Worm (Caenorhabditis elegans): Measurements from ENCODE around the gene ZK1321.1.
"Not testable (repeated sequence)": the region's sequence is repeated elsewhere in the genome, so short reads cannot be mapped to it uniquely, and the experiment has no call there.

ZK1321.1 gene

ce11 chrII:9725056-9725455 is 28.8 kb upstream of the ZK1321.1 start:
- TF ChIP-seq tbx-37 (GFP tag; conservative IDR thresholded peaks at IDR 0.05) (no peak), hnd-1 (tag; optimal IDR thresholded peaks at IDR 0.05) (no peak), hmg-4 (GFP tag; optimal IDR thresholded peaks at IDR 0.05) (no peak), ets-7 (tag; optimal IDR thresholded peaks at IDR 0.05) (no peak), B0310.2 (tag; optimal IDR thresholded peaks at IDR 0.05) (no peak), ceh-13 (GFP tag; optimal IDR thresholded peaks at IDR 0.05) (no peak), pes-1 (GFP tag; IDR thresholded peaks at IDR 0.05) (no peak), ama-1 (optimal IDR thresholded peaks at IDR 0.05) (no peak), flt-1 (GFP tag; IDR thresholded peaks at IDR 0.05) (no peak), aly-1 (tag; optimal IDR thresholded peaks at IDR 0.05) (no peak), ceh-36 (tag; optimal IDR thresholded peaks at IDR 0.05) (no peak), hmbx-1 (tag; optimal IDR thresholded peaks at IDR 0.05) (no peak), tbx-11 (GFP tag; IDR thresholded peaks at IDR 0.05) (no peak), sea-1 (GFP tag; conservative IDR thresholded peaks at IDR 0.05) (no peak), tra-4 (tag; optimal IDR thresholded peaks at IDR 0.05) (no peak), scrt-1 (GFP tag; IDR thresholded peaks at IDR 0.05) (no peak)

DNA sequence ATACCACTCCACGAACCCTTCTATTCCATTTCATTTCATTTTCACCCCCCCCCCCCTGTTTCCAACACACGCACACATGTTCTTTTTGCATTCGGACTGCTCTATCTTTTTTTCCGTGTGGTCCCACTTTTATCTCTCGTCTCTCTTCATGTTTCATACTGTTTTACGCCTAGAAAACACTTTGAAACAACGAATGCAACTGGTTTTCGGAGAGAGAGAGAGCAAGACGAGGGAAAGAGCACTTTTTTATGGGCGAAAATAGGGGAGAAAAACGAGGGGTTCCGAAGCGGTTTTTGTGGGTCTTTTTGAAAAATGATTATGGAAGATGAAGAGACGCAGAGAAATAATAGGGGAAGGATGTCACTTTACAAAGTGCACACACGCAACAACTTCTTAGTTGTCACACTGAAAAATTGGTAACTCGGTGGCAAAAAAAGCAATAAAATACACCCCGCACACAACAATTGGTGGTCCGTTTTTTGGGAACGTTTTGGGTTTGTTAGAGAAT is 26.6 kb upstream of the ZK1321.1 start:
- no peak for TF ChIP-seq hmg-4 (GFP tag; optimal IDR thresholded peaks at IDR 0.05)
- TF ChIP-seq B0310.2 (tag; optimal IDR thresholded peaks at IDR 0.05), result no peak
- no peak for TF ChIP-seq ets-7 (tag; optimal IDR thresholded peaks at IDR 0.05)
- no peak for TF ChIP-seq scrt-1 (GFP tag; IDR thresholded peaks at IDR 0.05)
- no peak for TF ChIP-seq hnd-1 (tag; optimal IDR thresholded peaks at IDR 0.05)
- TF ChIP-seq tra-4 (tag; optimal IDR thresholded peaks at IDR 0.05), result no peak
- TF ChIP-seq aly-1 (tag; optimal IDR thresholded peaks at IDR 0.05), result no peak
- no peak for TF ChIP-seq pes-1 (GFP tag; IDR thresholded peaks at IDR 0.05)
- no peak for TF ChIP-seq flt-1 (GFP tag; IDR thresholded peaks at IDR 0.05)
- no peak for TF ChIP-seq tbx-37 (GFP tag; conservative IDR thresholded peaks at IDR 0.05)

DNA sequence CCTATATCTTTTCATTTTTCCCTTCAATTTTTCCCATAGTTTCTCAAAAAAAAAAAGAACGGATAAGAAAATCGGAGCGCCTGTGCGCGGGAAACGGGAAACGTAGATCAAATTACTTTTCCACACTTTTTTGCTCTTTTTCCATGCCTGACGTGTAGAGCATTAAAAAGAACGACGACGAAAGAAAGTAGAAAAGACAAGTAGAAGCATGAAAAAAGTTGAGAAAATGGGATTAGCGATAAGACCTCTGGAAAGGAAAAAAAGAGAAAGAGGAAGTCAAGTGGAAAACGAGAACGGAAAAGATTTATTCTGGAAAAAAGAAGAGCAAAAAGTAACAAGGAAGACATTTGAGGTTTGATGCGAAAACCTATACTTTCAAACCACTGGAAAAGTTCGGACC is 25.3 kb upstream of the ZK1321.1 start:
- no peak for TF ChIP-seq hmg-4 (GFP tag; optimal IDR thresholded peaks at IDR 0.05)
- TF ChIP-seq ceh-13 (GFP tag; optimal IDR thresholded peaks at IDR 0.05), result no peak
- no peak for TF ChIP-seq ets-7 (tag; optimal IDR thresholded peaks at IDR 0.05)
- no peak for TF ChIP-seq F13C5.2 (tag; optimal IDR thresholded peaks at IDR 0.05)
- no peak for TF ChIP-seq ama-1 (optimal IDR thresholded peaks at IDR 0.05)
- no peak for TF ChIP-seq flt-1 (GFP tag; IDR thresholded peaks at IDR 0.05)
- TF ChIP-seq sea-1 (GFP tag; conservative IDR thresholded peaks at IDR 0.05), result no peak
- TF ChIP-seq scrt-1 (GFP tag; IDR thresholded peaks at IDR 0.05), result no peak
- no peak for TF ChIP-seq tbx-11 (GFP tag; IDR thresholded peaks at IDR 0.05)
- no peak for TF ChIP-seq tra-4 (tag; optimal IDR thresholded peaks at IDR 0.05)

- TF ChIP-seq F13C5.2 (tag; optimal IDR thresholded peaks at IDR 0.05), result no peak
These were observed 24.6 kb upstream of the ZK1321.1 start for ce11 chrII:9729196-9729595.

DNA sequence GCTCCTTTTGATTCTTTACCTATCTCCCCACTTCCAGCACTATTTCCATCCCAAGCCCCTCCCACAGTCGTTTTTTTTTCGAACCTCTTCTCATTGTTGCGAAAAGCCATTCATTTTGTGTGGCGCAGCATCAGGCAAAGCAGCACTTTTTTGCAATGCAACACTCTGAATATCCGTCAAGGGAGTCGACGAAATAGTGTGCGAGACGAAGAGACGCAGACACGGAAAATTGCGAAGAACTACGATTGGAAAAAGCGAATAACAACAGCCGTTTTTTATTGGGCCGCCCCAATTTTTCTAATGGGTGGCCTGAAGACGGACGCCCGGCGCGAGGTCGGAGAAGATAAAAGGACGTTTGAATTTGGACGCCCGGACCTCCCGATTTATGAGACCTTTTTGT is 24.0 kb upstream of the ZK1321.1 start:
- TF ChIP-seq ceh-13 (GFP tag; optimal IDR thresholded peaks at IDR 0.05) (no peak), tbx-37 (GFP tag; conservative IDR thresholded peaks at IDR 0.05) (no peak), sea-1 (GFP tag; conservative IDR thresholded peaks at IDR 0.05) (no peak), scrt-1 (GFP tag; IDR thresholded peaks at IDR 0.05) (no peak), aly-1 (tag; optimal IDR thresholded peaks at IDR 0.05) (no peak), ama-1 (optimal IDR thresholded peaks at IDR 0.05) (no peak), pes-1 (GFP tag; IDR thresholded peaks at IDR 0.05) (no peak), ceh-36 (tag; optimal IDR thresholded peaks at IDR 0.05) (no peak), F13C5.2 (tag; optimal IDR thresholded peaks at IDR 0.05) (no peak), B0310.2 (tag; optimal IDR thresholded peaks at IDR 0.05) (no peak), tra-4 (tag; optimal IDR thresholded peaks at IDR 0.05) (no peak), flt-1 (GFP tag; IDR thresholded peaks at IDR 0.05) (no peak), hnd-1 (tag; optimal IDR thresholded peaks at IDR 0.05) (no peak), hmg-4 (GFP tag; optimal IDR thresholded peaks at IDR 0.05) (no peak)

DNA sequence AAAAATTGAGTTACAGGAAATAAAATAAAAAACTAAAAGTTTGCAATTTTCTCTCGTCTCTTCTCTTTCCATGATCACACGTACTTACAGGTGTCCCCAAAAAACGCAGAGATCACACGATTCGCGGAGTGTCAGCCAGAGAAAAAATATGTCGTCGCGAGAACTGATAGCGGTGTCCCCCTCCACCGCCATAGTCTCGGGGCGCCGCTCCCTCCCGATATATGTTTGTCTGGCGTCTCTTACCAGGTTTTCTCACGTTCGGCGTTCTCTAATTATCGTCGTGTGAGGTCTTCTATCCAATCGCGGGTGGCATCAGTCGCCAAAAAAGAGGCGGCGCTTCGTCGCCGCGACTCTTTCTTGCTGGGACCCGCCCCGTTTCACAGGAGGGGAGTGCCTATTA is 22.0 kb upstream of the ZK1321.1 start, which contains the start of gene mab-3:
TSS of gene mab-3 (plus strand) at position 328 of the 400 bp plus-strand sequence.
- not testable (repeated sequence) for TF ChIP-seq ama-1 (optimal IDR thresholded peaks at IDR 0.05); tra-4 (tag; optimal IDR thresholded peaks at IDR 0.05); scrt-1 (GFP tag; IDR thresholded peaks at IDR 0.05)

ce11 chrII:9735785-9736184 is 18.0 kb upstream of the ZK1321.1 start:
- no peak for TF ChIP-seq sea-1 (GFP tag; conservative IDR thresholded peaks at IDR 0.05)
- no peak for TF ChIP-seq scrt-1 (GFP tag; IDR thresholded peaks at IDR 0.05)
- no peak for TF ChIP-seq ceh-13 (GFP tag; optimal IDR thresholded peaks at IDR 0.05)
- TF ChIP-seq tbx-37 (GFP tag; conservative IDR thresholded peaks at IDR 0.05), result no peak
- TF ChIP-seq ets-7 (tag; optimal IDR thresholded peaks at IDR 0.05), result no peak
- TF ChIP-seq hmbx-1 (tag; optimal IDR thresholded peaks at IDR 0.05), result no peak
- no peak for TF ChIP-seq B0310.2 (tag; optimal IDR thresholded peaks at IDR 0.05)
- no peak for TF ChIP-seq pes-1 (GFP tag; IDR thresholded peaks at IDR 0.05)
- no peak for TF ChIP-seq F13C5.2 (tag; optimal IDR thresholded peaks at IDR 0.05)
- TF ChIP-seq ama-1 (optimal IDR thresholded peaks at IDR 0.05), result no peak
- no peak for TF ChIP-seq ceh-36 (tag; optimal IDR thresholded peaks at IDR 0.05)
- no peak for TF ChIP-seq hnd-1 (tag; optimal IDR thresholded peaks at IDR 0.05)

DNA sequence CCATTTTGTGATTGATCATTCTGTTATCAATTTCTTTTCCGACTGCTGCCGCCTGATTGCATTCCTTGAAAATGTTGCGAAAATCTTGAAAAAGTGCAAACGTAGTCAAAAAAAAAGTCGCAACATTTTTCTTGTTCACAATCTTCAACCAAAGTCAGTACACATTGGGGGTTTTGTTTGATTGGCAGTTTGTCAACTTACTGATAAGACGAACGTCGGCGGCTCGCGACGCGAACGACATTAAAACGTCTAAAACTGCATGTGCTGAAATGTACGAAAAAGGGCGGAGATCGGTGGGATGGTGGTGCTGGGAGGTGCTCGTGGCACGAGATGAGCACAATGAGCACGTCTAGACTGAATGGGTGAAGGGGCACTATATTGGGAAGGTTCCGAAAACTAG is 15.0 kb upstream of the ZK1321.1 start:
- TF ChIP-seq sea-1 (GFP tag; conservative IDR thresholded peaks at IDR 0.05), result no peak
- no peak for TF ChIP-seq hmg-4 (GFP tag; optimal IDR thresholded peaks at IDR 0.05)
- TF ChIP-seq F13C5.2 (tag; optimal IDR thresholded peaks at IDR 0.05), result no peak
- TF ChIP-seq ama-1 (optimal IDR thresholded peaks at IDR 0.05), result no peak
- no peak for TF ChIP-seq hnd-1 (tag; optimal IDR thresholded peaks at IDR 0.05)
- TF ChIP-seq tbx-37 (GFP tag; conservative IDR thresholded peaks at IDR 0.05), result no peak
- TF ChIP-seq ets-7 (tag; optimal IDR thresholded peaks at IDR 0.05), result no peak
- TF ChIP-seq scrt-1 (GFP tag; IDR thresholded peaks at IDR 0.05), result no peak
- no peak for TF ChIP-seq hmbx-1 (tag; optimal IDR thresholded peaks at IDR 0.05)

Measured in whole organism, early embryonic.